Worm (Caenorhabditis elegans): Measurements from ENCODE around the gene fib-1.
"Not testable (repeated sequence)": the region's sequence is repeated elsewhere in the genome, so short reads cannot be mapped to it uniquely, and the experiment has no call there.

The fib-1 gene

DNA sequence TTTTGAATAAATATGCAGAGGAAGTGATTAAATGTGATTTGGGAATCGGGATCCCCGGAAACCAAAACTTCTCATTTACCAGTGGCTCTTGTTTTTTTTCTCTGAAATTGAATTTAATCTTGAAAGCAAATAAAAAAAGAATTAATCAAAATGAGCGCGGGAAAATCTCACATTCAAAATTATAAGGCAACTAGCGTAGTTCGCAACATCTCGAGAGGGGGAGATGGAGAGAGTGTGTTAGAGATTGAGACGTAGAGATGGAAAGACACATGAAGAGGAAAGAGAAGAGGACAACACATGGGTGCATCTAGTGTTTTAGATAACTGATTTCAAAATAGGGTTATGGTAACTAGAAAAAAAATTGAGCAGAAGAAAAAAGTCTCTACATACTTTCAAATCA lies 46.1 kb upstream of the fib-1 start, which contains the start of gene sdc-3:
sdc-3 (minus strand) TSS at position 101 of the 400 bp plus-strand sequence.
- TF ChIP-seq hmg-1.2 (GFP tag; IDR thresholded peaks at IDR 0.05) (peak; percentile 76; the same call in 1 of the 2 replicates), cebp-1 (GFP tag; IDR thresholded peaks at IDR 0.05) (no peak), cebp-1 (tag; optimal IDR thresholded peaks at IDR 0.05) (no peak)

- not testable (repeated sequence) for TF ChIP-seq ceh-79 (tag; optimal IDR thresholded peaks at IDR 0.05); sea-2 (GFP tag; IDR thresholded peaks at IDR 0.05); nhr-179 (tag; optimal IDR thresholded peaks at IDR 0.05)
These were observed 34.7 kb upstream of the fib-1 start, which contains the start of gene melo-3 for ce11 chrV:15036769-15037168. melo-3 (minus strand) TSS chrV:15036869.

DNA sequence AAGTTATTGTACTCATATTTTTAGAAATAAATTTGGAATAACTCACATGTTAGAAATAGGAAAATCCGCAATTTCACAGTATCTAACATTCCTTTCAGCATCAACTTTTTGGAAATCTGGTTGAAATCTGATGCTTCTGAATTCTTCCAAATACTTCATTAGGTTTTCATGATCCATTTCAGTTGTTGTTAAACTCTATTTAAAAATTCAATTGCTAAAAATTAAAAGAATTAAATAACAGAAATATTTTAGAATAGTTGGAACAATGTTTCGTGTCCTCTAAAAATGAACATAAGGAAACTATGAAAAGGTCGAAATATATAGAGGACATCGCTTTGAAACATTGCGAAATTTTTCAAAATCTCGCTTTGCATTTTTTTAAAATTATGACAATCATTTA lies 29.4 kb upstream of the fib-1 start, which contains the start of gene cng-1:
cng-1 (minus strand) TSS at position 101 of the 400 bp plus-strand sequence.
- TF ChIP-seq F22D6.2 (tag; optimal IDR thresholded peaks at IDR 0.05); F33H1.4 (GFP tag; IDR thresholded peaks at IDR 0.05); tbx-9 (tag; optimal IDR thresholded peaks at IDR 0.05; ENCODE audit: borderline replicate concordance): not testable (repeated sequence)

DNA sequence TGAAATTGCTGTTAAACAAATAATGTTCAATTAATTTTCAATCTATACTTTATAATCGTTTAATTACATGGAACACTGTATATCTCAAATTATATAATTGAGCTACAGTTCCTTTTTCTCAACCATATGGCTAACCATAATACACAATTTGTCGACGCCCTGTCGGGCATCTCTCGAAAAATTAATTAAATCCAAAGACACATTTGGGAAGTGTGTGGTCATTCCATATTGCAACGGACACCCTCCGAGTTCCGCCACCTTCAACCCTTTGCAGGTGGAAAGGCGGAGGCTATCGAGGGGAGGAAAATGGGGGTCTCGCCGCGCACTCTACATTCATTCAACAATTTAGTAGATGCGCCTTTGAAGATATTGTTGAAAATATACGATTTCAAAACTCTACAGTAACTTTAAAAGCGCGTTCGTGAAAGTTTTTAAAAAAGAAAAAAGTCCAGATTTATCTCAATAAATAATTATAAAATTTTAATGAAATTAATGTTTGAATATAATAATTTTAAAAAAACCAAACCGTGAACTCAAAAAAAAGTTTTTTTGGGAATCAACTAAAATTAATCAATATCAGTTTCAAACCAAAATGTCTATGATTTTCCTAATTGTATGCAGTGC lies 27.0 kb upstream of the fib-1 start, which contains the start of gene F14H8.8:
F14H8.8 (plus strand) TSS at position 574 of the 624 bp plus-strand sequence.
- peak; percentile 65 for TF ChIP-seq F33H1.4 (GFP tag; IDR thresholded peaks at IDR 0.05)
- TF ChIP-seq dox-1 (GFP tag; IDR thresholded peaks at IDR 0.05): peak; percentile 79
- peak; percentile 60 for TF ChIP-seq ceh-100 (GFP tag; IDR thresholded peaks at IDR 0.05)
- TF ChIP-seq cebp-1 (GFP tag; IDR thresholded peaks at IDR 0.05): no peak
- TF ChIP-seq cebp-1 (tag; optimal IDR thresholded peaks at IDR 0.05): no peak
- TF ChIP-seq rpc-1 (optimal IDR thresholded peaks at IDR 0.05): no peak
- peak; percentile 13 for TF ChIP-seq rpc-1 (tag; optimal IDR thresholded peaks at IDR 0.05)
- peak; percentile 59; the same call in 1 of the 2 replicates for TF ChIP-seq Y53G8AR.9 (GFP tag; conservative IDR thresholded peaks at IDR 0.05)
- TF ChIP-seq mcd-1 (GFP tag; IDR thresholded peaks at IDR 0.05): peak; percentile 72
- TF ChIP-seq hlh-12 (tag; optimal IDR thresholded peaks at IDR 0.05): no peak
- no peak for TF ChIP-seq F22D6.2 (tag; optimal IDR thresholded peaks at IDR 0.05)
- peak; percentile 64 for TF ChIP-seq F49E8.2 (tag; optimal IDR thresholded peaks at IDR 0.05; ENCODE audit: insufficient read depth)
- peak; percentile 3 for TF ChIP-seq hrde-1 (tag; optimal IDR thresholded peaks at IDR 0.05; ENCODE audit: borderline replicate concordance)
- peak; percentile 33 for TF ChIP-seq F23B12.7 (tag; optimal IDR thresholded peaks at IDR 0.05; ENCODE audit: insufficient read depth)
- TF ChIP-seq mel-28 (tag; optimal IDR thresholded peaks at IDR 0.05; ENCODE audit: borderline replicate concordance): no peak
- TF ChIP-seq Y95B8A.8 (GFP tag; IDR thresholded peaks at IDR 0.05): no peak
- no peak for TF ChIP-seq mes-4 (tag; optimal IDR thresholded peaks at IDR 0.05)
- TF ChIP-seq xnd-1 (tag; optimal IDR thresholded peaks at IDR 0.05): peak; percentile 46
- peak; percentile 37; the same call in 1 of the 2 replicates for TF ChIP-seq ceh-91 (GFP tag; IDR thresholded peaks at IDR 0.05)
- TF ChIP-seq hmg-1.2 (GFP tag; IDR thresholded peaks at IDR 0.05): peak; percentile 73
- TF ChIP-seq chd-7 (tag; optimal IDR thresholded peaks at IDR 0.05): no peak
- TF ChIP-seq tlf-1 (GFP tag; optimal IDR thresholded peaks at IDR 0.05): peak; percentile 30
- peak; percentile 77; the same call in 1 of the 2 replicates for TF ChIP-seq ekl-4 (GFP tag; IDR thresholded peaks at IDR 0.05)
- peak; percentile 29; the same call in 1 of the 2 replicates for TF ChIP-seq madf-8 (GFP tag; conservative IDR thresholded peaks at IDR 0.05)
- TF ChIP-seq snpc-1.1 (tag; optimal IDR thresholded peaks at IDR 0.05; ENCODE audit: insufficient read depth): peak; percentile 97
- peak; percentile 96 for TF ChIP-seq snpc-4 (GFP tag; optimal IDR thresholded peaks at IDR 0.05)
- TF ChIP-seq snpc-4 (tag; optimal IDR thresholded peaks at IDR 0.05): peak; percentile 87 to 98 (median 96)
- TF ChIP-seq ZK185.1 (tag; optimal IDR thresholded peaks at IDR 0.05; ENCODE audit: poor library complexity, severe bottlenecking): peak; percentile 2
- no peak for TF ChIP-seq lag-1 (GFP tag; IDR thresholded peaks at IDR 0.05)
- peak; percentile 15 for TF ChIP-seq athp-1 (tag; optimal IDR thresholded peaks at IDR 0.05)
- TF ChIP-seq snpc-1.3 (tag; optimal IDR thresholded peaks at IDR 0.05; ENCODE audit: insufficient read depth): peak; percentile 93
- peak; percentile 80 for TF ChIP-seq lsl-1 (GFP tag; optimal IDR thresholded peaks at IDR 0.05)
- no peak for TF ChIP-seq lin-35 (GFP tag; optimal IDR thresholded peaks at IDR 0.05)
- no peak for TF ChIP-seq ama-1 (optimal IDR thresholded peaks at IDR 0.05)
- TF ChIP-seq ama-1 (GFP tag; optimal IDR thresholded peaks at IDR 0.05): no peak
- peak; percentile 54 for TF ChIP-seq efl-1 (GFP tag; optimal IDR thresholded peaks at IDR 0.05)
- peak; percentile 73 for TF ChIP-seq D2030.7 (GFP tag; IDR thresholded peaks at IDR 0.05)

Measured in whole organism, young adult.